Worm (Caenorhabditis elegans): ENCODE results near the gene str-108.

str-108 gene

ce11 chrV:16174109-16174508 lies 8.1 kb downstream of the str-108 start:
- TF ChIP-seq syd-9 (tag; optimal IDR thresholded peaks at IDR 0.05) (no peak), che-1 (tag; optimal IDR thresholded peaks at IDR 0.05) (no peak), ztf-16 (tag; optimal IDR thresholded peaks at IDR 0.05) (no peak), elt-2 (tag; optimal IDR thresholded peaks at IDR 0.05) (peak; percentile 93), Y22D7AL.16 (tag; optimal IDR thresholded peaks at IDR 0.05) (no peak), eyg-1 (tag; optimal IDR thresholded peaks at IDR 0.05) (no peak), dmd-4 (tag; optimal IDR thresholded peaks at IDR 0.05; ENCODE audit: borderline replicate concordance) (no peak)

- TF ChIP-seq elt-2 (tag; optimal IDR thresholded peaks at IDR 0.05) (peak; percentile 65), K09A11.1 (tag; optimal IDR thresholded peaks at IDR 0.05; ENCODE audit: insufficient read depth) (no peak)
Observed at ce11 chrV:16175227-16175626, 9.2 kb downstream of the str-108 start.

ce11 chrV:16175757-16176156 lies 9.7 kb downstream of the str-108 start, which contains the start of gene cyp-33D1:
TSS of gene cyp-33D1 (minus strand) at chrV:16175857.
- no peak for TF ChIP-seq che-1 (tag; optimal IDR thresholded peaks at IDR 0.05)
- no peak for TF ChIP-seq ceh-6 (GFP tag; optimal IDR thresholded peaks at IDR 0.05)
- TF ChIP-seq sdc-2 (tag; optimal IDR thresholded peaks at IDR 0.05), result no peak
- TF ChIP-seq ceh-45 (GFP tag; IDR thresholded peaks at IDR 0.05), result no peak
- no peak for TF ChIP-seq elt-4 (tag; optimal IDR thresholded peaks at IDR 0.05)
- TF ChIP-seq pros-1 (tag; optimal IDR thresholded peaks at IDR 0.05), result no peak
- no peak for TF ChIP-seq odd-2 (tag; optimal IDR thresholded peaks at IDR 0.05)
- TF ChIP-seq fax-1 (tag; optimal IDR thresholded peaks at IDR 0.05), result no peak
- TF ChIP-seq ceh-14 (tag; optimal IDR thresholded peaks at IDR 0.05), result no peak
- TF ChIP-seq lim-6 (tag; optimal IDR thresholded peaks at IDR 0.05), result no peak
- TF ChIP-seq unc-3 (GFP tag; conservative IDR thresholded peaks at IDR 0.05), result no peak
- no peak for TF ChIP-seq unc-3 (tag; optimal IDR thresholded peaks at IDR 0.05)

ce11 chrV:16180350-16180749 lies 14.3 kb downstream of the str-108 start, which contains the start of gene str-106:
TSS of gene str-106 (plus strand) at chrV:16180650.
- TF ChIP-seq zip-5 (tag; optimal IDR thresholded peaks at IDR 0.05), result no peak
- no peak for TF ChIP-seq pros-1 (tag; optimal IDR thresholded peaks at IDR 0.05)
- TF ChIP-seq nhr-232 (tag; optimal IDR thresholded peaks at IDR 0.05), result no peak
- TF ChIP-seq pag-3 (tag; optimal IDR thresholded peaks at IDR 0.05; ENCODE audit: borderline replicate concordance), result no peak
- TF ChIP-seq nfya-1 (tag; optimal IDR thresholded peaks at IDR 0.05), result no peak
- TF ChIP-seq ceh-22 (tag; optimal IDR thresholded peaks at IDR 0.05), result no peak
- TF ChIP-seq fax-1 (tag; optimal IDR thresholded peaks at IDR 0.05), result no peak
- TF ChIP-seq fkh-10 (GFP tag; optimal IDR thresholded peaks at IDR 0.05), result no peak
- no peak for TF ChIP-seq npax-4 (tag; optimal IDR thresholded peaks at IDR 0.05)
- no peak for TF ChIP-seq ceh-18 (tag; optimal IDR thresholded peaks at IDR 0.05)
- no peak for TF ChIP-seq unc-42 (tag; optimal IDR thresholded peaks at IDR 0.05)
- TF ChIP-seq ref-2 (tag; optimal IDR thresholded peaks at IDR 0.05), result no peak
- no peak for TF ChIP-seq ceh-2 (tag; optimal IDR thresholded peaks at IDR 0.05)

ce11 chrV:16182110-16182509 lies 16.1 kb downstream of the str-108 start, which contains the start of gene srz-13:
TSS of gene srz-13 (plus strand) at chrV:16182410.
- TF ChIP-seq ceh-9 (tag; optimal IDR thresholded peaks at IDR 0.05), result no peak
- no peak for TF ChIP-seq tbx-7 (tag; optimal IDR thresholded peaks at IDR 0.05)
- TF ChIP-seq pag-3 (tag; optimal IDR thresholded peaks at IDR 0.05; ENCODE audit: borderline replicate concordance), result no peak
- TF ChIP-seq ceh-45 (GFP tag; IDR thresholded peaks at IDR 0.05), result no peak
- TF ChIP-seq K09A11.1 (tag; optimal IDR thresholded peaks at IDR 0.05; ENCODE audit: insufficient read depth), result no peak
- TF ChIP-seq unc-42 (tag; optimal IDR thresholded peaks at IDR 0.05), result no peak
- TF ChIP-seq nhr-232 (tag; optimal IDR thresholded peaks at IDR 0.05), result no peak
- no peak for TF ChIP-seq pros-1 (tag; optimal IDR thresholded peaks at IDR 0.05)

ce11 chrV:16182918-16183317 lies 16.9 kb downstream of the str-108 start, which contains the start of gene srh-277:
TSS of gene srh-277 (plus strand) at chrV:16183218.
- no peak for TF ChIP-seq ceh-45 (GFP tag; IDR thresholded peaks at IDR 0.05)
- TF ChIP-seq unc-86 (tag; optimal IDR thresholded peaks at IDR 0.05), result no peak
